Fruit fly (Drosophila melanogaster) whole organism: Measurements from ENCODE around the gene Torsin.

ENCODE experiments used
- CG8478 ChIP-seq: fragments of >200 bp; optimal IDR thresholded peaks from 2 replicates; lab custom pipeline; 2018; ENCODE audit warnings: inconsistent platforms
- Dll ChIP-seq: fragments of >200 bp; optimal IDR thresholded peaks from 2 replicates; lab custom pipeline; 2017
- psq ChIP-seq: fragments of >200 bp; optimal IDR thresholded peaks from 2 replicates; lab custom pipeline; 2017

- TF ChIP-seq psq (lab: Kevin White, UChicago) (no peak), CG8478 (lab: Kevin White, UChicago) (no peak), Dll (no peak)
Measured at dm6 chrX:4699370-4699769, 49.5 kb upstream of the Torsin start.
